Worm (Caenorhabditis elegans) whole organism, L2 larva: ENCODE data around the gene drap-1.

Experiments
- C34F6.9 ChIP-seq: fragments of 150-350 bp; optimal IDR thresholded peaks from 2 replicates; lab custom pipeline; 2014; ENCODE audit warnings: missing biosample characterization, missing genetic modification characterization
- F13H6.1 ChIP-seq: sonication (generic microtip); optimal IDR thresholded peaks from 2 replicates; lab custom pipeline; 2016; ENCODE audit warnings: missing genetic modification characterization, missing compliant biosample characterization
- R02D3.7 ChIP-seq: fragments of 150-350 bp; optimal IDR thresholded peaks from 2 replicates; lab custom pipeline; 2014; ENCODE audit warnings: missing biosample characterization, missing genetic modification characterization
- Y55F3AM.14 ChIP-seq: fragments of 200-800 bp; sonication (Bioruptor generic); optimal IDR thresholded peaks from 2 replicates; lab custom pipeline; 2018; ENCODE audit warnings: mild to moderate bottlenecking, missing genetic modification characterization, missing compliant biosample characterization
- ZK546.5 ChIP-seq: sonication (generic microtip); optimal IDR thresholded peaks from 2 replicates; lab custom pipeline; 2017; ENCODE audit warnings: missing biosample characterization, missing genetic modification characterization
- alr-1 ChIP-seq: fragments of 150-350 bp; optimal IDR thresholded peaks from 2 replicates; lab custom pipeline; 2014; ENCODE audit warnings: missing biosample characterization, missing genetic modification characterization
- aly-2 ChIP-seq: fragments of 150-350 bp; optimal IDR thresholded peaks from 2 replicates; lab custom pipeline; 2014; ENCODE audit warnings: missing biosample characterization, missing genetic modification characterization
- ama-1 ChIP-seq: fragments of 150-350 bp; optimal IDR thresholded peaks from 2 replicates; lab custom pipeline; 2018; ENCODE audit warnings: inconsistent platforms
- blmp-1 ChIP-seq: sonication (generic microtip); optimal IDR thresholded peaks from 2 replicates; lab custom pipeline; 2017; ENCODE audit warnings: missing genetic modification characterization, mild to moderate bottlenecking, missing compliant biosample characterization, antibody characterized with exemption, moderate library complexity; ENCODE audit not compliant: insufficient read depth
- ceh-16 ChIP-seq: fragments of 150-350 bp; optimal IDR thresholded peaks from 2 replicates; lab custom pipeline; 2014; ENCODE audit warnings: missing biosample characterization, missing genetic modification characterization
- crh-2 ChIP-seq: sonication (generic microtip); optimal IDR thresholded peaks from 2 replicates; lab custom pipeline; 2017; ENCODE audit warnings: missing biosample characterization, missing genetic modification characterization
- dmd-4 ChIP-seq: sonication (generic microtip); optimal IDR thresholded peaks from 2 replicates; lab custom pipeline; 2017; ENCODE audit warnings: missing biosample characterization, missing genetic modification characterization
- egl-27 ChIP-seq: sonication (generic microtip); optimal IDR thresholded peaks from 3 replicates; lab custom pipeline; 2017; ENCODE audit warnings: missing biosample characterization, missing genetic modification reagents, missing genetic modification characterization
- elt-1 ChIP-seq: fragments of 150-350 bp; optimal IDR thresholded peaks from 2 replicates; lab custom pipeline; 2014; ENCODE audit warnings: missing biosample characterization, missing genetic modification characterization
- elt-3 ChIP-seq: sonication (generic microtip); optimal IDR thresholded peaks from 2 replicates; lab custom pipeline; 2017; ENCODE audit warnings: missing biosample characterization, missing genetic modification characterization
- fos-1 ChIP-seq: fragments of 150-350 bp; optimal IDR thresholded peaks from 2 replicates; lab custom pipeline; 2014; ENCODE audit warnings: missing biosample characterization, missing genetic modification characterization
- gmeb-1 ChIP-seq: fragments of 150-350 bp; optimal IDR thresholded peaks from 2 replicates; lab custom pipeline; 2014; ENCODE audit warnings: missing biosample characterization, missing genetic modification characterization
- lin-11 ChIP-seq: fragments of 150-350 bp; sonication (generic microtip); optimal IDR thresholded peaks from 2 replicates; lab custom pipeline; 2014; ENCODE audit warnings: missing biosample characterization, missing genetic modification characterization, inconsistent platforms, mixed read lengths
- lin-13 ChIP-seq: fragments of 150-350 bp; optimal IDR thresholded peaks from 2 replicates; lab custom pipeline; 2014; ENCODE audit warnings: missing biosample characterization, missing genetic modification reagents, missing genetic modification characterization
- lsy-2 ChIP-seq, 2 experiments: fragments of 150-350 bp in 1 of 2; sonication (generic microtip) in 1 of 2; optimal IDR thresholded peaks; 2 replicates each; lab custom pipeline; 2014 to 2017; ENCODE audit warnings: missing biosample characterization in 2 of 2, missing genetic modification characterization in 2 of 2
- mab-5 ChIP-seq: fragments of 150-350 bp; optimal IDR thresholded peaks from 2 replicates; lab custom pipeline; 2014; ENCODE audit warnings: missing biosample characterization, missing genetic modification characterization
- mbf-1 ChIP-seq: sonication (generic microtip); optimal IDR thresholded peaks from 2 replicates; lab custom pipeline; 2017; ENCODE audit warnings: missing biosample characterization, missing genetic modification characterization
- mdl-1 ChIP-seq, 2 experiments: fragments of 150-350 bp in 1 of 2; sonication (generic microtip) in 1 of 2; optimal IDR thresholded peaks; 2 replicates each; lab custom pipeline; 2017; ENCODE audit warnings: missing biosample characterization in 2 of 2, missing genetic modification characterization in 2 of 2
- nhr-11 ChIP-seq: fragments of 150-350 bp; optimal IDR thresholded peaks from 2 replicates; lab custom pipeline; 2014; ENCODE audit warnings: missing biosample characterization, missing genetic modification characterization
- nhr-12 ChIP-seq: fragments of 150-350 bp; optimal IDR thresholded peaks from 2 replicates; lab custom pipeline; 2014; ENCODE audit warnings: missing biosample characterization, missing genetic modification characterization
- nhr-129 ChIP-seq: fragments of 150-350 bp; optimal IDR thresholded peaks from 2 replicates; lab custom pipeline; 2014; ENCODE audit warnings: missing biosample characterization, missing genetic modification characterization
- nhr-23 ChIP-seq: fragments of 150-350 bp; optimal IDR thresholded peaks from 2 replicates; lab custom pipeline; 2014; ENCODE audit warnings: missing biosample characterization, missing genetic modification reagents, missing genetic modification characterization
- nhr-237 ChIP-seq: fragments of 150-350 bp; optimal IDR thresholded peaks from 2 replicates; lab custom pipeline; 2014; ENCODE audit warnings: missing biosample characterization, missing genetic modification characterization
- nhr-25 ChIP-seq: fragments of 150-350 bp; sonication (generic microtip); optimal IDR thresholded peaks from 3 replicates; lab custom pipeline; 2014; ENCODE audit warnings: missing biosample characterization, missing genetic modification characterization
- nhr-6 ChIP-seq: fragments of 150-350 bp; optimal IDR thresholded peaks from 2 replicates; lab custom pipeline; 2014; ENCODE audit warnings: missing biosample characterization, missing genetic modification characterization
- nhr-77 ChIP-seq: fragments of 150-350 bp; optimal IDR thresholded peaks from 2 replicates; lab custom pipeline; 2014; ENCODE audit warnings: missing biosample characterization, missing genetic modification characterization
- peb-1 ChIP-seq: fragments of 150-350 bp; optimal IDR thresholded peaks from 2 replicates; lab custom pipeline; 2014; ENCODE audit warnings: missing biosample characterization, missing genetic modification characterization
- sem-4 ChIP-seq: fragments of 150-350 bp; optimal IDR thresholded peaks from 2 replicates; lab custom pipeline; 2014; ENCODE audit warnings: missing biosample characterization, missing genetic modification reagents, missing genetic modification characterization
- sma-3 ChIP-seq: sonication (generic microtip); optimal IDR thresholded peaks from 2 replicates; lab custom pipeline; 2016; ENCODE audit warnings: missing genetic modification reagents, missing genetic modification characterization, missing compliant biosample characterization
- snpc-4 ChIP-seq: fragments of 150-350 bp; optimal IDR thresholded peaks from 2 replicates; lab custom pipeline; 2014; ENCODE audit warnings: missing biosample characterization, missing genetic modification characterization
- unc-39 ChIP-seq: fragments of 150-350 bp; optimal IDR thresholded peaks from 2 replicates; lab custom pipeline; 2014; ENCODE audit warnings: missing biosample characterization, missing genetic modification characterization
- unc-55 ChIP-seq: fragments of 150-350 bp; sonication (generic microtip); optimal IDR thresholded peaks from 3 replicates; lab custom pipeline; 2014; ENCODE audit warnings: missing biosample characterization, missing genetic modification reagents, missing genetic modification characterization
- unc-62 ChIP-seq: fragments of 150-350 bp; optimal IDR thresholded peaks from 2 replicates; lab custom pipeline; 2014; ENCODE audit warnings: missing biosample characterization, missing genetic modification reagents, missing genetic modification characterization
- zag-1 ChIP-seq: fragments of 150-350 bp; optimal IDR thresholded peaks from 2 replicates; lab custom pipeline; 2014; ENCODE audit warnings: missing biosample characterization, missing genetic modification characterization
- ztf-1 ChIP-seq: fragments of 200-800 bp; sonication (Bioruptor generic); conservative IDR thresholded peaks from 2 replicates; pipeline ENCODE4 v1.3.6; 2022; ENCODE audit warnings: missing genetic modification characterization, missing compliant biosample characterization
- ztf-11 ChIP-seq: sonication (generic microtip); optimal IDR thresholded peaks from 2 replicates; lab custom pipeline; 2017; ENCODE audit warnings: missing biosample characterization, missing genetic modification characterization
- ztf-4 ChIP-seq: fragments of 150-350 bp; optimal IDR thresholded peaks from 2 replicates; lab custom pipeline; 2014; ENCODE audit warnings: missing biosample characterization, missing genetic modification characterization

The drap-1 gene

DNA sequence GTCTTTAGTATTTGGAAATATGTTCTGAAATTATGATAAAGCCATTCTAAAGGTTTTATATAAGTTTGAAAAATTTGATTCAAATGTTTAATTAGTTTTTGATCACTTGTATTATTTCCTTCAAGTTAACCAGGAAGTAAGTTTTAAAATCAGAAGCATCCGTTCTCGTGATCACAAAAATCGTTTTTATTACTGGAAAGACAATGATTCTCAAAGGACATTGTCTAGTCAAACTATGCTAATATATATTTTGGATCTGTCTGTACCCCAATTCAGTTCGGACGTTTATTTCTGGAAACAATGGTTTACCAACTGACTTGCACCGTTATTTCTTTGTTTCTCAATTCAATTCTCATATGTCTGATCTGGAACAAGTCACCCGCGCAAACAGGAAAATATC lies 13.5 kb upstream of the drap-1 start, which contains the start of gene str-188:
Gene str-188, plus strand, starts transcription at position 301 of the 400 bp plus-strand sequence.
- TF ChIP-seq alr-1 (no peak), unc-39 (tag; lab: Kevin White, UChicago) (no peak), elt-1 (tag; lab: Kevin White, UChicago) (no peak), mdl-1 (tag; optimal IDR thresholded peaks at IDR 0.05; lab: Kevin White, UChicago) (no peak), ZK546.5 (tag; lab: Kevin White, UChicago) (no peak), egl-27 (tag; lab: Kevin White, UChicago) (no peak), ztf-1 (GFP tag; lab: Robert Waterston, UW) (no peak), nhr-77 (no peak), snpc-4 (tag; lab: Kevin White, UChicago) (no peak), Y55F3AM.14 (no peak)

DNA sequence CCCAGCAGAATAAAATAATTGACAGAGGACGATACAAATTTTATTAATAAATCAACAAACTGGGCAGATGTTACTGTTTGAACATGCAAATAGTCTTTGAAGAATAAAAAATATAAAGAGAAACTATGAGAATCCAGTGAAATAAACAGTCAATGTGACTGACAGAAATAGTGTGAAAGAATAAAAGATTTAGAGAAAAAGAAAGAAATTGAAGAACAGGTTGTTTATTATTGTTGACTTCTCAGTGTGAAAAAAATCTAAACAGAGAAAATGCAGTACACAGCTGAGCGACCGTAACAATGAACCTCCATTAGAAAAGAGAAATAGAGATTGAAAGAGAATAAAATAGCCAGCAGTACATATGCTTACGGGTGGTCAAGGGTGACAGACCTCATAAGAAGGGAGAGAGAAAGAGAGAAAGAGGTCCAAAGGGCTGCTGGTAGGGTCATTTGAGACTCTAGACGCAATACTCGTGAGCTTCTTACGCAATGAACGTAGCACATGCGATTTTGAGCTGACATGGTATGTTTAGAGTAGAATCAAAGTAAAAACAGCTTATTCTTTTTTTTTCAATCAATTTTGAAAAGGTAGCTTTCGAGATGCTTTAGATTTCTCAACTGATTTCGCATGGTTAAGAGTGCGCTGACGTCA lies 5.8 kb upstream of the drap-1 start, which contains the start of gene slcr-46.3:
Gene slcr-46.3, minus strand, starts transcription at position 86 of the 651 bp plus-strand sequence.
- TF ChIP-seq C34F6.9 (tag; lab: Kevin White, UChicago) = peak; percentile 30
- no peak for TF ChIP-seq ztf-1 (GFP tag; lab: Robert Waterston, UW)
- peak; percentile 8 for TF ChIP-seq nhr-129 (tag; lab: Kevin White, UChicago)

DNA sequence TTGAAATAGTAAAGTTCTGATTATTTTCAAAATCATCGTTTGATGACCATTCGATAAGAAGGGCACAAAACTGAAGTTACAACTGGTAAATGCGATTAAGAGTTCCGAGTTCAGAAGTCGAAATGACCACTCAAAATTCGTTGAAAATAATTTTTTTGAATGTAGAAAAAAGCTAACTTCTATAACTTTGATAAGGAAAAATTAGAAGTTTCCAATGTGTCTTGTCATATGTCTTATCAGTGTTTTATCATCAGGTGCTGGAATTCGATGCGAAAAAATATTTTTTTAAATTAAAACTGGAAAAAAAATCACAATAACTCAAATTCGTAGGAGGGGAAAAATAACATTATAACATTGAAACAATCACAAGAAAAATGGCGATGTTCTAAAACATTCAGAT lies 4.2 kb upstream of the drap-1 start:
- TF ChIP-seq fos-1 = peak; percentile 55
- no peak for TF ChIP-seq crh-2 (tag; lab: Kevin White, UChicago)

DNA sequence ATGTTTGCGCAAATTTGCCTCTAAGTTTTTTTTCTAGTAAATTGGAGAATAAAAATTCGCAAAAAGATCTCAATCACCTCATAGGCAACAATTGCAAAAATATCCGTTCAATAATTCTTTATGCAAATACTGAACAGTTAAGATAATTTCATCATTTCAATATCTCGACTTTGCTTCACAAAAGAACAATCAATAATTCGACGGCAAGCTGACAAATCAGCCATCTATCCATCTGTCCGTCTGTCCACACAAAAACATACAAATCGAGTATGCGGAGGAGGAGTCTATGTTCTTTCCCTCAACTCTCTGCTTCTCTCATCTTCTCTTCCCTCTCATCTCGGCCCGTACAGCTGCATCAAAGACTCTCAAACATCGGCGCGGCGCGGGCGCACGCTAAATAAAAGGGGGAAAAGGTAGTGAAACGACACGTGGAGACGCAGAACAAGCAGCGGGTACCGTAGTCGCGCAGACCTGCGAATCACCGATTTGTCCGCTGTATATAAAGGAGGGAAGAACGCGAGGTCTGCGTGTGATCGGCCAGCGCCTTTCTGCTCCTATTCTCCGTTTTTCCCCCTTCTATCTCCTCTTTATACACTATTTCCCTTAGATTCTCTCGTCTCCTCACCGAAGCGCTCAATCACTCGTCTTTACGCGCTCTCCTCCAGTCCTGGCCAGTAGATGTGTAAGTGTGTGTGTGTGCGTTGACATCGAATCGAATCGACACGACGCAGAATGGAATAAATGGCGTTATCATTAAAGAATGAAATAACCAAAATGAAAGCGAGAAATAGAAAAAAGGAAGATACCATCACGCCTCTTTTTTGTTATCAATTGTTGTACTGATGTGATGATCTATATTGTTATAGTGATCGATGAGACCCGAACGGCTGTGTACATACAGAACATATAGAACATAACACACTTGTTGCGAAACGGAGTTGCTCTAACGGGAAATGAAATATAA lies 1.1 kb downstream of the drap-1 start:
- peak; percentile 98 for TF ChIP-seq crh-2 (tag; lab: Kevin White, UChicago)
- peak; percentile 90 for TF ChIP-seq Y55F3AM.14
- peak; percentile 99 for TF ChIP-seq ama-1 (lab: Kevin White, UChicago)
- peak; percentile 91 for TF ChIP-seq ceh-16 (tag; lab: Kevin White, UChicago)
- peak; percentile 88 for TF ChIP-seq lin-13 (GFP tag; lab: Kevin White, UChicago)
- TF ChIP-seq nhr-11 (tag; lab: Kevin White, UChicago) = peak; percentile 77
- TF ChIP-seq zag-1 (tag; lab: Kevin White, UChicago) = peak; percentile 93
- peak; percentile 69 for TF ChIP-seq unc-39 (tag; lab: Kevin White, UChicago)
- TF ChIP-seq blmp-1 = peak; percentile 76
- TF ChIP-seq fos-1 = peak; percentile 97
- no peak for TF ChIP-seq nhr-12 (tag; lab: Kevin White, UChicago)
- no peak for TF ChIP-seq peb-1 (tag; lab: Kevin White, UChicago)
- peak; percentile 94 for TF ChIP-seq ztf-4 (tag; lab: Kevin White, UChicago)
- no peak for TF ChIP-seq R02D3.7
- TF ChIP-seq dmd-4 = no peak
- peak; percentile 96 for TF ChIP-seq C34F6.9 (tag; lab: Kevin White, UChicago)
- peak; percentile 98 for TF ChIP-seq lin-11 (tag; lab: Kevin White, UChicago)
- TF ChIP-seq ztf-1 (GFP tag; lab: Robert Waterston, UW) = 0 out of 2 replicates have a peak, but pooled peaks have one; percentile 63
- TF ChIP-seq gmeb-1 (tag; lab: Kevin White, UChicago) = peak; percentile 68
- TF ChIP-seq mab-5 (tag; lab: Kevin White, UChicago) = peak; percentile 76
- TF ChIP-seq alr-1 = no peak
- TF ChIP-seq unc-55 (GFP tag; lab: Kevin White, UChicago) = peak; percentile 95
- TF ChIP-seq sma-3 (GFP tag; lab: Kevin White, UChicago) = peak; percentile 93
- peak; percentile 77 for TF ChIP-seq nhr-6
- peak; percentile 39 for TF ChIP-seq ztf-11 (tag; lab: Kevin White, UChicago)
- TF ChIP-seq F13H6.1 (tag; lab: Kevin White, UChicago) = peak; percentile 98
- peak; percentile 61 for TF ChIP-seq ZK546.5 (tag; lab: Kevin White, UChicago)
- TF ChIP-seq mdl-1 (tag; optimal IDR thresholded peaks at IDR 0.05; lab: Kevin White, UChicago) = peak; percentile 90 to 98
- TF ChIP-seq egl-27 (tag; lab: Kevin White, UChicago) = peak; percentile 85
- TF ChIP-seq mbf-1 = no peak
- no peak for TF ChIP-seq elt-3 (tag; lab: Kevin White, UChicago)
- peak; percentile 98 for TF ChIP-seq nhr-129 (tag; lab: Kevin White, UChicago)
- TF ChIP-seq sem-4 = peak; percentile 61
- no peak for TF ChIP-seq elt-1 (tag; lab: Kevin White, UChicago)
- peak; percentile 90 to 98 for TF ChIP-seq lsy-2 (tag; optimal IDR thresholded peaks at IDR 0.05; lab: Kevin White, UChicago)
- no peak for TF ChIP-seq nhr-237 (tag; lab: Kevin White, UChicago)
- no peak for TF ChIP-seq unc-62 (GFP tag; lab: Kevin White, UChicago)
- peak; percentile 93 for TF ChIP-seq nhr-25 (tag; lab: Kevin White, UChicago)
- peak; percentile 79 for TF ChIP-seq snpc-4 (tag; lab: Kevin White, UChicago)
- no peak for TF ChIP-seq aly-2 (tag; lab: Kevin White, UChicago)
- no peak for TF ChIP-seq nhr-23 (tag; lab: Kevin White, UChicago)
